Fruit fly (Drosophila melanogaster): ENCODE measurements around the gene CG15561.

Gene CG15561

dm6 chr3R:31215830-31216229, at the start of gene CG15561:
Gene CG15561 (minus strand): TSS chr3R:31215942.
- TF ChIP-seq noc (tag; optimal IDR thresholded peaks at IDR 0.05) = no peak

- no peak for TF ChIP-seq noc (tag; optimal IDR thresholded peaks at IDR 0.05)
Measured at dm6 chr3R:31265430-31265829, 49.7 kb upstream of the CG15561 start, which contains the start of gene ppk24. Gene ppk24 (plus strand): TSS chr3R:31265730.

- no peak for TF ChIP-seq noc (tag; optimal IDR thresholded peaks at IDR 0.05)
Measured at dm6 chr3R:31263934-31264333, 48.2 kb upstream of the CG15561 start.

dm6 chr3R:31262298-31262697, 46.6 kb upstream of the CG15561 start, which contains the start of gene CAH5:
Gene CAH5 (plus strand): TSS chr3R:31262598.
- TF ChIP-seq noc (tag; optimal IDR thresholded peaks at IDR 0.05) = no peak

dm6 chr3R:31259947-31260346, 44.2 kb upstream of the CG15561 start, which contains the start of gene CAH16:
Gene CAH16 (plus strand): TSS chr3R:31260247.
- TF ChIP-seq noc (tag; optimal IDR thresholded peaks at IDR 0.05) = no peak

dm6 chr3R:31257299-31257698, 41.6 kb upstream of the CG15561 start, which contains the start of gene CAH6:
Gene CAH6 (plus strand): TSS chr3R:31257599.
- no peak for TF ChIP-seq noc (tag; optimal IDR thresholded peaks at IDR 0.05)

dm6 chr3R:31254808-31255207, 39.1 kb upstream of the CG15561 start, which contains the start of the genes CG1750 and spn-F:
Gene CG1750 (minus strand): TSS chr3R:31254900.
Gene spn-F (plus strand): TSS chr3R:31255127.
- no peak for TF ChIP-seq noc (tag; optimal IDR thresholded peaks at IDR 0.05)

- TF ChIP-seq noc (tag; optimal IDR thresholded peaks at IDR 0.05) = no peak
Measured at dm6 chr3R:31252093-31252962, 36.6 kb upstream of the CG15561 start, which contains the start of the genes qless and mRpL32. Gene qless (minus strand): TSS chr3R:31252608. Gene mRpL32 (plus strand): TSS chr3R:31252872.

- TF ChIP-seq noc (tag; optimal IDR thresholded peaks at IDR 0.05) = no peak
Measured at dm6 chr3R:31251130-31251770, 35.5 kb upstream of the CG15561 start.

dm6 chr3R:31250426-31251034, 34.8 kb upstream of the CG15561 start:
- TF ChIP-seq noc (tag; optimal IDR thresholded peaks at IDR 0.05) = peak; percentile 48

dm6 chr3R:31248245-31248644, 32.5 kb upstream of the CG15561 start:
- no peak for TF ChIP-seq noc (tag; optimal IDR thresholded peaks at IDR 0.05)

- no peak for TF ChIP-seq noc (tag; optimal IDR thresholded peaks at IDR 0.05)
Measured at dm6 chr3R:31247281-31247995, 31.7 kb upstream of the CG15561 start.

dm6 chr3R:31245785-31246184, 30.0 kb upstream of the CG15561 start:
- no peak for TF ChIP-seq noc (tag; optimal IDR thresholded peaks at IDR 0.05)

- TF ChIP-seq noc (tag; optimal IDR thresholded peaks at IDR 0.05) = no peak
Measured at dm6 chr3R:31243079-31243668, 27.4 kb upstream of the CG15561 start.

- no peak for TF ChIP-seq noc (tag; optimal IDR thresholded peaks at IDR 0.05)
Measured at dm6 chr3R:31241109-31241508, 25.4 kb upstream of the CG15561 start.

Data from whole organism, larva.